Fruit fly (Drosophila melanogaster) whole organism, wandering third instar larva: Measurements from ENCODE around the gene Rpp14a.

ENCODE experiments used
- Abd-B ChIP-seq: fragments of >200 bp; optimal IDR thresholded peaks from 2 replicates; lab custom pipeline; 2017; ENCODE audit warnings: missing biosample characterization, missing genetic modification characterization
- CG32264 ChIP-seq: fragments of 200-800 bp; sonication (Bioruptor generic); optimal IDR thresholded peaks from 2 replicates; lab custom pipeline; 2016; ENCODE audit warnings: missing biosample characterization, missing genetic modification characterization
- CG9705 ChIP-seq: fragments of 200-800 bp; sonication (Bioruptor generic); optimal IDR thresholded peaks from 2 replicates; lab custom pipeline; 2018; ENCODE audit warnings: missing biosample characterization, mild to moderate bottlenecking, missing genetic modification characterization
- CrebA ChIP-seq: fragments of 200-800 bp; sonication (Bioruptor generic); optimal IDR thresholded peaks from 2 replicates; lab custom pipeline; 2016; ENCODE audit warnings: missing biosample characterization, mild to moderate bottlenecking, missing genetic modification characterization, borderline replicate concordance
- Dfd ChIP-seq: fragments of >200 bp; optimal IDR thresholded peaks from 2 replicates; lab custom pipeline; 2017; ENCODE audit warnings: missing biosample characterization, missing genetic modification characterization
- Dif ChIP-seq: fragments of 200-275, 200-300 bp; sonication (Bioruptor generic); optimal IDR thresholded peaks from 2 replicates; lab custom pipeline; 2018; ENCODE audit warnings: missing biosample characterization, missing genetic modification characterization; ENCODE audit not compliant: partially characterized antibody
- GATAd ChIP-seq: sonication (Bioruptor generic); optimal IDR thresholded peaks from 2 replicates; lab custom pipeline; 2016; ENCODE audit warnings: missing biosample characterization, missing genetic modification characterization
- HLH106 ChIP-seq: fragments of 200-800 bp; optimal IDR thresholded peaks from 3 replicates; lab custom pipeline; 2019; ENCODE audit warnings: missing biosample characterization, mild to moderate bottlenecking, missing genetic modification characterization, moderate library complexity
- Hnf4 ChIP-seq: fragments of 200-800 bp; sonication (Bioruptor generic); optimal IDR thresholded peaks from 2 replicates; lab custom pipeline; 2016; ENCODE audit warnings: missing biosample characterization, mild to moderate bottlenecking, missing genetic modification characterization
- Hr78 ChIP-seq: fragments of >200 bp; optimal IDR thresholded peaks from 2 replicates; lab custom pipeline; 2017; ENCODE audit warnings: missing biosample characterization, missing genetic modification characterization
- Hr83 ChIP-seq: fragments of 200-300 bp; sonication (Bioruptor generic); optimal IDR thresholded peaks from 2 replicates; lab custom pipeline; 2016; ENCODE audit warnings: missing biosample characterization, mild to moderate bottlenecking, missing genetic modification characterization, moderate library complexity; ENCODE audit not compliant: poor library complexity, severe bottlenecking
- Jra ChIP-seq: sonication (Bioruptor generic); optimal IDR thresholded peaks from 2 replicates; lab custom pipeline; 2016; ENCODE audit warnings: missing biosample characterization, missing genetic modification characterization
- Mio ChIP-seq: sonication (Bioruptor generic); optimal IDR thresholded peaks from 2 replicates; lab custom pipeline; 2016; ENCODE audit warnings: missing biosample characterization, missing genetic modification characterization
- Myc ChIP-seq: fragments of >200 bp; optimal IDR thresholded peaks from 2 replicates; lab custom pipeline; 2017
- N ChIP-seq: fragments of >200 bp; optimal IDR thresholded peaks from 2 replicates; lab custom pipeline; 2018; ENCODE audit warnings: missing biosample characterization, missing external identifiers, missing genetic modification characterization
- OdsH ChIP-seq: fragments of 200-800 bp; sonication (Bioruptor generic); optimal IDR thresholded peaks from 2 replicates; lab custom pipeline; 2016; ENCODE audit warnings: missing biosample characterization, mild to moderate bottlenecking, missing genetic modification characterization
- Rel ChIP-seq, 2 experiments: fragments of 200-800 bp; sonication (Bioruptor generic) in 1 of 2; optimal IDR thresholded peaks; 2 replicates in 1 of 2; 3 replicates in 1 of 2; lab custom pipeline; 2016 to 2019; ENCODE audit warnings: mild to moderate bottlenecking in 2 of 2, missing biosample characterization in 2 of 2, missing genetic modification characterization in 2 of 2, moderate library complexity in 1 of 2
- Sp1 ChIP-seq: fragments of 200-800 bp; sonication (Bioruptor generic); optimal IDR thresholded peaks from 3 replicates; lab custom pipeline; 2019; ENCODE audit warnings: missing biosample characterization, mild to moderate bottlenecking, missing genetic modification characterization, moderate library complexity
- Vsx2 ChIP-seq: fragments of 200-300, 225-300 bp; sonication (Bioruptor generic); optimal IDR thresholded peaks from 2 replicates; lab custom pipeline; 2018; ENCODE audit warnings: missing biosample characterization, missing genetic modification characterization; ENCODE audit not compliant: partially characterized antibody
- br ChIP-seq: fragments of 200-800 bp; sonication (Bioruptor generic); optimal IDR thresholded peaks from 2 replicates; lab custom pipeline; 2016; ENCODE audit warnings: missing biosample characterization, missing genetic modification characterization
- brk ChIP-seq: fragments of 200-800 bp; sonication (Bioruptor generic); optimal IDR thresholded peaks from 2 replicates; lab custom pipeline; 2016; ENCODE audit warnings: missing biosample characterization, mild to moderate bottlenecking, missing genetic modification characterization
- dl ChIP-seq, 2 experiments: fragments of 175-275, 200-275 bp in 1 of 2; fragments of 200-275 bp in 1 of 2; sonication (Bioruptor generic); optimal IDR thresholded peaks; lab custom pipeline; 2018; ENCODE audit warnings: mild to moderate bottlenecking in 2 of 2, missing biosample characterization in 2 of 2, missing genetic modification characterization in 2 of 2, moderate library complexity in 2 of 2; ENCODE audit not compliant: partially characterized antibody in 2 of 2, insufficient read depth in 1 of 2
- dmrt93B ChIP-seq: fragments of 200-800 bp; sonication (Bioruptor generic); optimal IDR thresholded peaks from 2 replicates; lab custom pipeline; 2018; ENCODE audit warnings: missing biosample characterization, mild to moderate bottlenecking, missing genetic modification characterization
- dsf ChIP-seq: sonication (Bioruptor generic); optimal IDR thresholded peaks from 2 replicates; lab custom pipeline; 2016; ENCODE audit warnings: missing biosample characterization, missing genetic modification characterization, borderline replicate concordance
- ey ChIP-seq: fragments of 200-800 bp; sonication (Bioruptor generic); optimal IDR thresholded peaks from 2 replicates; lab custom pipeline; 2016; ENCODE audit warnings: missing biosample characterization, missing genetic modification characterization
- foxo ChIP-seq, 2 experiments: fragments of 200-800 bp; sonication (Bioruptor generic); optimal IDR thresholded peaks; 2 replicates in 1 of 2; 3 replicates in 1 of 2; lab custom pipeline; 2016 to 2017; ENCODE audit warnings: missing biosample characterization in 2 of 2, missing genetic modification characterization in 2 of 2
- fru ChIP-seq: fragments of 200-800 bp; sonication (Bioruptor generic); optimal IDR thresholded peaks from 3 replicates; lab custom pipeline; 2016; ENCODE audit warnings: missing biosample characterization, mild to moderate bottlenecking, missing genetic modification characterization
- h ChIP-seq: fragments of 200-800 bp; sonication (Bioruptor generic); optimal IDR thresholded peaks from 3 replicates; lab custom pipeline; 2016; ENCODE audit warnings: missing biosample characterization, mild to moderate bottlenecking, missing genetic modification characterization
- jim ChIP-seq: fragments of 175-275, 200-325 bp; sonication (Bioruptor generic); optimal IDR thresholded peaks from 2 replicates; lab custom pipeline; 2016; ENCODE audit warnings: missing biosample characterization, mild to moderate bottlenecking, missing genetic modification characterization
- lola ChIP-seq: fragments of >200 bp; optimal IDR thresholded peaks from 2 replicates; lab custom pipeline; 2017; ENCODE audit warnings: missing biosample characterization, missing genetic modification characterization
- pan ChIP-seq: fragments of >200 bp; optimal IDR thresholded peaks from 2 replicates; lab custom pipeline; 2017
- psq ChIP-seq: fragments of 200-800 bp; sonication (Bioruptor generic); optimal IDR thresholded peaks from 3 replicates; lab custom pipeline; 2017; ENCODE audit warnings: missing biosample characterization, mild to moderate bottlenecking, missing genetic modification characterization, moderate library complexity
- rgr ChIP-seq: fragments of 200-800 bp; sonication (Bioruptor generic); optimal IDR thresholded peaks from 3 replicates; lab custom pipeline; 2016; ENCODE audit warnings: missing biosample characterization, mild to moderate bottlenecking, missing genetic modification characterization
- sage ChIP-seq: fragments of 200-800 bp; sonication (Bioruptor generic); optimal IDR thresholded peaks from 2 replicates; lab custom pipeline; 2016; ENCODE audit warnings: missing biosample characterization, mild to moderate bottlenecking, missing genetic modification characterization
- sv ChIP-seq: fragments of 200-800 bp; sonication (Bioruptor generic); optimal IDR thresholded peaks from 3 replicates; lab custom pipeline; 2016; ENCODE audit warnings: missing biosample characterization, missing genetic modification characterization
- tai ChIP-seq: sonication (Bioruptor generic); optimal IDR thresholded peaks from 2 replicates; lab custom pipeline; 2016; ENCODE audit warnings: missing biosample characterization, missing genetic modification characterization
- usp ChIP-seq: fragments of >200 bp; optimal IDR thresholded peaks from 2 replicates; lab custom pipeline; 2017; ENCODE audit warnings: missing biosample characterization, missing genetic modification characterization
- woc ChIP-seq: sonication (Bioruptor generic); optimal IDR thresholded peaks from 2 replicates; lab custom pipeline; 2016; ENCODE audit warnings: missing biosample characterization, mild to moderate bottlenecking, missing genetic modification characterization

Rpp14a gene

DNA sequence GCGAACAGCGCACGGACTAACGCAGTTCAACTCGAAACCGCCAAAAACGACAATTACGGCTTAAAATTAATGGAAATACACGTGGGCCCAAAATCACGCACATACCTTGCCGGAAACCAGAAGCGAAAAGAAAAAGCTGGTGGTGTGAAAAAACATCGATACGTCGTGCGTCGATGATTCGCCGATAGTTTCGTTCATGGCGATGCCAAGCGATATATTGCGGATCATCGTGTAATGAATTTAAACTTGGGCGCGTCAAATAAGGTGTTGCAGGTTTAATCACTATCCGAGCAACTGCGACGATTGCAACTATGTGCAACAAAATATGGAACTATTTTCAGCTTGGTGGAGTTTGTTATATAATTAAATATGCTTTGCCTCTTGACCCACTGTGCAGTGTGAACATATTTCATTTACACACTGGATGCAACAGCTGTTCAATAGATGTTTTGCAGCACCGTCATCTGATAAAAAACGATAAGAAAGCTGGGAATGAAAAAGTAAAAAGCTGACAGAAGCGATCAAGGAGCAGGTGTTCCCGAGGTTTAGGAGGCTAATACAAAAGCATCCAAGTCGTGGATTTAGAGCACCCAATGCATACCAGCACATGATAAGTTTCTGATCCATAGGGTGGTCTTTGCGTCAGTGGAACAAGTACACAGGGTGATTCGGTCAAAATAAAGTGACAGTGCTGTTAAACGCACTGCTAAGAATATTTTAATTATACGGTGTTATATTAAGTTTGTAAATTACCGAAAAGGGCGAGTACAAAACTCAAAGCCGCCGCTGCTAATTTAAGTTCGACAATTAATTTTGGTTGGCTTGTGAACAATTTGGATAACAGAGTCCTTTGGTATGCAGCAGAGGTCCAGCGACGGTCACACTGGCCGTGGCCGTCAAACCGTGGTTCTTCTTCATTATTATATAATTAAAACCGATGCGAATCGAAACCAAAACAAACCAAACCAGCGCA is 10.3 kb upstream of the Rpp14a start, which contains the start of the genes RpL32 and CG7943:
Gene RpL32 (minus strand): TSS at position 133 of the 973 bp plus-strand sequence.
Gene CG7943 (plus strand): TSS at position 442 of the 973 bp plus-strand sequence.
- peak; percentile 88 for TF ChIP-seq sage (GFP tag; lab: Kevin White, UChicago)
- TF ChIP-seq OdsH (GFP tag; lab: Kevin White, UChicago) = peak; percentile 91
- TF ChIP-seq HLH106 (tag; lab: Kevin White, UChicago) = peak; percentile 95
- TF ChIP-seq Dfd (GFP tag; lab: Kevin White, UChicago) = no peak
- no peak for TF ChIP-seq Vsx2 (GFP tag; lab: Kevin White, UChicago)
- peak; percentile 94 for TF ChIP-seq CG32264
- no peak for TF ChIP-seq pan (lab: Kevin White, UChicago)
- TF ChIP-seq Abd-B (GFP tag; lab: Kevin White, UChicago) = no peak
- TF ChIP-seq Sp1 (GFP tag; lab: Kevin White, UChicago) = peak; percentile 92
- peak; percentile 95 for TF ChIP-seq br (GFP tag; lab: Kevin White, UChicago)
- TF ChIP-seq fru (GFP tag; lab: Kevin White, UChicago) = peak; percentile 96
- TF ChIP-seq CrebA (GFP tag; lab: Kevin White, UChicago) = no peak
- peak; percentile 96 for TF ChIP-seq CG9705 (GFP tag; lab: Kevin White, UChicago)
- peak; percentile 84 to 96 for TF ChIP-seq foxo (GFP tag; optimal IDR thresholded peaks at IDR 0.05; lab: Kevin White, UChicago)
- no peak for TF ChIP-seq Dif
- peak; percentile 93 for TF ChIP-seq Jra (GFP tag; lab: Kevin White, UChicago)
- peak; percentile 76 for TF ChIP-seq Myc
- TF ChIP-seq Hr78 (GFP tag; lab: Kevin White, UChicago) = no peak
- peak; percentile 82 for TF ChIP-seq sv
- peak; percentile 97 for TF ChIP-seq dmrt93B (GFP tag; lab: Kevin White, UChicago)
- peak; percentile 89 for TF ChIP-seq ey (GFP tag; lab: Kevin White, UChicago)
- no peak for TF ChIP-seq Rel (GFP tag; optimal IDR thresholded peaks at IDR 0.05; lab: Kevin White, UChicago)
- peak; percentile 67 for TF ChIP-seq Rel (tag; optimal IDR thresholded peaks at IDR 0.05; lab: Kevin White, UChicago)
- peak; percentile 74 for TF ChIP-seq Mio (GFP tag; lab: Kevin White, UChicago)
- TF ChIP-seq psq = peak; percentile 83
- peak; percentile 93 for TF ChIP-seq woc (GFP tag; lab: Kevin White, UChicago)
- peak; percentile 90 for TF ChIP-seq GATAd (GFP tag; lab: Kevin White, UChicago)
- peak; percentile 97 for TF ChIP-seq h (GFP tag; lab: Kevin White, UChicago)
- peak; percentile 95 for TF ChIP-seq rgr (GFP tag; lab: Kevin White, UChicago)
- TF ChIP-seq tai (GFP tag; lab: Kevin White, UChicago) = no peak
- peak; percentile 99 for TF ChIP-seq Hr83
- no peak for TF ChIP-seq N (GFP tag; lab: Kevin White, UChicago)
- peak; percentile 34 for TF ChIP-seq jim
- no peak for TF ChIP-seq lola (GFP tag; lab: Kevin White, UChicago)
- TF ChIP-seq Hnf4 (GFP tag; lab: Kevin White, UChicago) = peak; percentile 95
- no peak for TF ChIP-seq usp (GFP tag; lab: Kevin White, UChicago)
- TF ChIP-seq dsf (GFP tag; lab: Kevin White, UChicago) = peak; percentile 89
- no peak for TF ChIP-seq dl (GFP tag; optimal IDR thresholded peaks at IDR 0.05; lab: Kevin White, UChicago; ENCODE audit: insufficient read depth in 1 of 2, partially characterized antibody in 2 of 2)
- TF ChIP-seq brk (GFP tag; lab: Kevin White, UChicago) = no peak
- TF ChIP-seq, all 38 proteins: peak for 25

- TF ChIP-seq Hr78 (GFP tag; lab: Kevin White, UChicago) (no peak), lola (GFP tag; lab: Kevin White, UChicago) (no peak), ey (GFP tag; lab: Kevin White, UChicago) (no peak), Hnf4 (GFP tag; lab: Kevin White, UChicago) (no peak), GATAd (GFP tag; lab: Kevin White, UChicago) (no peak)
Observed at dm6 chr3R:30050448-30050847, 6.2 kb upstream of the Rpp14a start.
